Fruit fly (Drosophila melanogaster): Measurements from ENCODE around the gene Rack1.

dm6 chr2L:7841244-7841643 lies 14.1 kb upstream of the Rack1 start:
- TF ChIP-seq ttk (optimal IDR thresholded peaks at IDR 0.05) (no peak), Myc (optimal IDR thresholded peaks at IDR 0.05) (no peak)

All from Kc167 (cell line).